Fruit fly (Drosophila melanogaster) whole organism, embryonic: ENCODE data around the gene CG31729.

Source experiments
- Asciz ChIP-seq: fragments of 200-800 bp; sonication (Bioruptor generic); optimal IDR thresholded peaks from 2 replicates; lab custom pipeline; 2017; ENCODE audit warnings: missing biosample characterization, mild to moderate bottlenecking, missing genetic modification characterization, missing genetic modification reagents
- Atf3 ChIP-seq: fragments of 200-800 bp; sonication (Bioruptor generic); optimal IDR thresholded peaks from 3 replicates; lab custom pipeline; 2016; ENCODE audit warnings: missing biosample characterization, missing genetic modification characterization
- Awh ChIP-seq: fragments of 200-800 bp; sonication (Bioruptor generic); IDR thresholded peaks from 2 replicates; pipeline ENCODE4, ENCODE4 v1.3.6; 2022; ENCODE audit warnings: missing biosample characterization, missing genetic modification characterization
- BtbVII ChIP-seq: fragments of 200-800 bp; sonication (Bioruptor generic); optimal IDR thresholded peaks from 3 replicates; lab custom pipeline; 2017; ENCODE audit warnings: missing biosample characterization, mild to moderate bottlenecking, missing genetic modification characterization
- CG10543 ChIP-seq: fragments of 200-800 bp; sonication (Bioruptor generic); optimal IDR thresholded peaks from 3 replicates; lab custom pipeline; 2017; ENCODE audit warnings: missing biosample characterization, mild to moderate bottlenecking, missing genetic modification characterization, moderate library complexity
- CG10654 ChIP-seq: fragments of 200-800 bp; sonication (Bioruptor generic); optimal IDR thresholded peaks from 2 replicates; lab custom pipeline; 2016; ENCODE audit warnings: missing biosample characterization, missing genetic modification characterization
- CG11093 ChIP-seq: fragments of 200-800 bp; sonication (Bioruptor generic); IDR thresholded peaks from 3 replicates; pipeline ENCODE4 v1.3.6; 2022; ENCODE audit warnings: missing biosample characterization, missing genetic modification characterization
- CG11247 ChIP-seq: fragments of 200-800 bp; sonication (Bioruptor generic); IDR thresholded peaks from 2 replicates; pipeline ENCODE4 v1.3.6; 2022; ENCODE audit warnings: missing biosample characterization, missing genetic modification characterization
- CG13287 ChIP-seq: fragments of 200-800 bp; sonication (Bioruptor generic); IDR thresholded peaks from 2 replicates; pipeline ENCODE4 v1.3.6; 2022; ENCODE audit warnings: missing biosample characterization, missing genetic modification characterization; ENCODE audit not compliant: partially characterized antibody
- CG14667 ChIP-seq: fragments of 200-800 bp; sonication (Bioruptor generic); IDR thresholded peaks from 2 replicates; pipeline ENCODE4 v1.3.6; 2022; ENCODE audit warnings: missing biosample characterization, missing genetic modification characterization
- CG16813 ChIP-seq: fragments of 200-800 bp; sonication (Bioruptor generic); IDR thresholded peaks from 3 replicates; pipeline ENCODE4 v1.3.6; 2022; ENCODE audit warnings: missing biosample characterization, missing genetic modification characterization; ENCODE audit not compliant: partially characterized antibody
- CG17912 ChIP-seq: fragments of 200-800 bp; sonication (Bioruptor generic); optimal IDR thresholded peaks from 2 replicates; lab custom pipeline; 2018; ENCODE audit warnings: missing biosample characterization, mild to moderate bottlenecking, missing genetic modification characterization
- CG2889 ChIP-seq: fragments of 200-800 bp; sonication (Bioruptor generic); IDR thresholded peaks from 3 replicates; pipeline ENCODE4 v1.3.6; 2022; ENCODE audit warnings: missing biosample characterization, missing genetic modification characterization
- CG30431 ChIP-seq: fragments of 200-800 bp; sonication (Bioruptor generic); optimal IDR thresholded peaks from 2 replicates; lab custom pipeline; 2017; ENCODE audit warnings: missing biosample characterization, missing genetic modification characterization
- CG31365 ChIP-seq: fragments of 200-800 bp; sonication (Bioruptor generic); optimal IDR thresholded peaks from 2 replicates; lab custom pipeline; 2018; ENCODE audit warnings: missing biosample characterization, mild to moderate bottlenecking, missing genetic modification characterization
- CG33557 ChIP-seq: fragments of 200-800 bp; sonication (Bioruptor generic); optimal IDR thresholded peaks from 2 replicates; lab custom pipeline; 2019; ENCODE audit warnings: missing biosample characterization, mild to moderate bottlenecking, missing genetic modification characterization, moderate library complexity
- CG42726 ChIP-seq: fragments of 200-800 bp; sonication (Bioruptor generic); IDR thresholded peaks from 2 replicates; pipeline ENCODE4 v1.3.6; 2022; ENCODE audit warnings: missing biosample characterization, missing genetic modification characterization; ENCODE audit not compliant: partially characterized antibody
- CG4328 ChIP-seq: fragments of 200-800 bp; sonication (Bioruptor generic); optimal IDR thresholded peaks from 3 replicates; lab custom pipeline; 2017; ENCODE audit warnings: missing biosample characterization, missing genetic modification reagents, missing genetic modification characterization
- CG4424 ChIP-seq: fragments of 200-800 bp; sonication (Bioruptor generic); optimal IDR thresholded peaks from 3 replicates; lab custom pipeline; 2016; ENCODE audit warnings: missing biosample characterization, missing genetic modification characterization
- CG5245 ChIP-seq: fragments of 200-800 bp; sonication (Bioruptor generic); optimal IDR thresholded peaks from 3 replicates; lab custom pipeline; 2016; ENCODE audit warnings: missing biosample characterization, missing genetic modification characterization
- CG6854 ChIP-seq: fragments of 200-800 bp; sonication (Bioruptor generic); optimal IDR thresholded peaks from 3 replicates; lab custom pipeline; 2017; ENCODE audit warnings: missing biosample characterization, mild to moderate bottlenecking, missing genetic modification characterization
- CG8388 ChIP-seq: fragments of 200-800 bp; sonication (Bioruptor generic); optimal IDR thresholded peaks from 2 replicates; lab custom pipeline; 2019; ENCODE audit warnings: missing biosample characterization, mild to moderate bottlenecking, missing genetic modification characterization, moderate library complexity
- CG9437 ChIP-seq: fragments of 200-800 bp; sonication (Bioruptor generic); optimal IDR thresholded peaks from 2 replicates; lab custom pipeline; 2018; ENCODE audit warnings: missing biosample characterization, mild to moderate bottlenecking, missing genetic modification characterization
- CTCF ChIP-seq: fragments of 200-800 bp; sonication (Bioruptor generic); optimal IDR thresholded peaks from 2 replicates; lab custom pipeline; 2017; ENCODE audit warnings: missing biosample characterization, mild to moderate bottlenecking, missing genetic modification characterization, moderate library complexity
- Dbx ChIP-seq: fragments of 200-800 bp; sonication (Bioruptor generic); IDR thresholded peaks from 3 replicates; pipeline ENCODE4 v1.3.6; 2022; ENCODE audit warnings: missing biosample characterization, missing genetic modification characterization
- Dref ChIP-seq: fragments of 200-800 bp; sonication (Bioruptor generic); IDR thresholded peaks from 2 replicates; pipeline ENCODE4 v1.3.6; 2022; ENCODE audit warnings: missing biosample characterization, missing genetic modification characterization
- E2f2 ChIP-seq: fragments of 200-800 bp; sonication (Bioruptor generic); IDR thresholded peaks from 2 replicates; pipeline ENCODE4 v1.3.6; 2022; ENCODE audit warnings: missing biosample characterization, missing genetic modification characterization
- Ets97D ChIP-seq: fragments of 200-800 bp; sonication (Bioruptor generic); optimal IDR thresholded peaks from 3 replicates; lab custom pipeline; 2016; ENCODE audit warnings: missing biosample characterization, missing genetic modification characterization
- HmgZ ChIP-seq: fragments of 200-800 bp; sonication (Bioruptor generic); optimal IDR thresholded peaks from 2 replicates; lab custom pipeline; 2018; ENCODE audit warnings: missing biosample characterization, mild to moderate bottlenecking, missing genetic modification characterization
- Myb ChIP-seq: fragments of 200-800 bp; sonication (Bioruptor generic); optimal IDR thresholded peaks from 2 replicates; lab custom pipeline; 2016; ENCODE audit warnings: missing biosample characterization, missing genetic modification characterization
- amos ChIP-seq: fragments of 200-800 bp; sonication (Bioruptor generic); IDR thresholded peaks from 2 replicates; pipeline ENCODE4 v1.3.6; 2022; ENCODE audit warnings: missing biosample characterization, missing genetic modification characterization; ENCODE audit not compliant: partially characterized antibody
- chn ChIP-seq: fragments of 200-800 bp; sonication (Bioruptor generic); optimal IDR thresholded peaks from 2 replicates; lab custom pipeline; 2016; ENCODE audit warnings: missing biosample characterization, missing genetic modification characterization
- crc ChIP-seq: fragments of 200-800 bp; sonication (Bioruptor generic); optimal IDR thresholded peaks from 2 replicates; lab custom pipeline; 2016; ENCODE audit warnings: missing biosample characterization, missing genetic modification characterization
- cwo ChIP-seq: fragments of 200-800 bp; sonication (Bioruptor generic); optimal IDR thresholded peaks from 3 replicates; lab custom pipeline; 2017; ENCODE audit warnings: missing biosample characterization, missing genetic modification characterization, mild to moderate bottlenecking, moderate library complexity, missing genetic modification reagents
- dan ChIP-seq: fragments of 200-800 bp; sonication (Bioruptor generic); IDR thresholded peaks from 2 replicates; pipeline ENCODE4 v1.3.6; 2022; ENCODE audit warnings: missing biosample characterization, missing genetic modification characterization
- ftz-f1 ChIP-seq: fragments of 200-800 bp; sonication (Bioruptor generic); optimal IDR thresholded peaks from 2 replicates; lab custom pipeline; 2016; ENCODE audit warnings: missing biosample characterization, missing genetic modification characterization
- gcm ChIP-seq: fragments of 200-800 bp; sonication (Bioruptor generic); optimal IDR thresholded peaks from 2 replicates; lab custom pipeline; 2019; ENCODE audit warnings: missing biosample characterization, mild to moderate bottlenecking, missing genetic modification characterization, moderate library complexity
- gt ChIP-seq: fragments of 200-800 bp; sonication (Bioruptor generic); IDR thresholded peaks from 2 replicates; pipeline ENCODE4 v1.3.6; 2022; ENCODE audit warnings: missing biosample characterization, missing genetic modification characterization
- inv ChIP-seq: fragments of 200-800 bp; sonication (Bioruptor generic); IDR thresholded peaks from 2 replicates; pipeline ENCODE4 v1.3.6; 2022; ENCODE audit warnings: missing biosample characterization, missing genetic modification characterization; ENCODE audit not compliant: partially characterized antibody
- kay ChIP-seq: fragments of 200-800 bp; sonication (Bioruptor generic); optimal IDR thresholded peaks from 2 replicates; lab custom pipeline; 2016; ENCODE audit warnings: missing biosample characterization, missing genetic modification characterization
- nau ChIP-seq: fragments of 200-800 bp; sonication (Bioruptor generic); optimal IDR thresholded peaks from 3 replicates; lab custom pipeline; 2017; ENCODE audit warnings: missing biosample characterization, mild to moderate bottlenecking, missing genetic modification characterization, missing genetic modification reagents
- onecut ChIP-seq: fragments of 200-800 bp; sonication (Bioruptor generic); IDR thresholded peaks from 2 replicates; pipeline ENCODE4 v1.3.6; 2022; ENCODE audit warnings: missing biosample characterization, missing genetic modification characterization
- phol ChIP-seq: fragments of 200-800 bp; sonication (Bioruptor generic); optimal IDR thresholded peaks from 3 replicates; lab custom pipeline; 2018; ENCODE audit warnings: missing biosample characterization, mild to moderate bottlenecking, missing genetic modification characterization, moderate library complexity
- run ChIP-seq: fragments of 200-800 bp; sonication (Bioruptor generic); optimal IDR thresholded peaks from 3 replicates; lab custom pipeline; 2018; ENCODE audit warnings: missing biosample characterization, mild to moderate bottlenecking, missing genetic modification characterization
- scrt ChIP-seq: fragments of 200-800 bp; sonication (Bioruptor generic); optimal IDR thresholded peaks from 2 replicates; lab custom pipeline; 2018; ENCODE audit warnings: missing biosample characterization, mild to moderate bottlenecking, missing genetic modification characterization, moderate library complexity
- tin ChIP-seq: fragments of 200-800 bp; sonication (Bioruptor generic); optimal IDR thresholded peaks from 3 replicates; lab custom pipeline; 2016; ENCODE audit warnings: missing biosample characterization, missing genetic modification characterization
- toy ChIP-seq: fragments of 200-800 bp; sonication (Bioruptor generic); IDR thresholded peaks from 2 replicates; pipeline ENCODE4 v1.3.6; 2022; ENCODE audit warnings: missing biosample characterization, missing genetic modification characterization
- wor ChIP-seq: fragments of 200-800 bp; sonication (Bioruptor generic); IDR thresholded peaks from 2 replicates; pipeline ENCODE4 v1.3.6; 2022; ENCODE audit warnings: missing biosample characterization, missing genetic modification characterization
- yki ChIP-seq: fragments of >200 bp; optimal IDR thresholded peaks from 3 replicates; lab custom pipeline; 2018

Gene CG31729

DNA sequence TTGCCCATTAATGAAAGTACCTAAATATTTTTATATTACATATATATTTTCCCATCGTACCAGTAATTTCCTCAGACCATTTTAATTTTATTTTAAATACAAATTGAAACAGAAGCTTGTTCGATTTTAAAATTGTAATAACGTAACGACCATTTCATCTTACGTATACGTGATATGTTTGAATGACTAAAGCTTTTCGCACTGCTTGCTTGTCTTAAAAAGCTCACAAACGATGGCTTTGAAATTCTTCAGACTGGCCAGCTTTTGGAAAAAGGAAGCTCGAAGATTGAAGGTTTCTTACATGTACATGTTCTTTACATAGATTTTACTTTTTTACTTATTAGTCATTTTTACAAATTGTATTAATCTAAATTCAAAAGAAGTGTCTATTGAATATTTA lies 42.9 kb downstream of the CG31729 start:
- TF ChIP-seq amos (GFP tag; lab: Robert Waterston, UW) (peak; percentile 28; the same call in 1 of the 2 replicates), Atf3 (GFP tag; lab: Kevin White, UChicago) (no peak), kay (no peak), Ets97D (GFP tag; lab: Kevin White, UChicago) (no peak), CG4328 (no peak), cwo (GFP tag; lab: Kevin White, UChicago) (no peak), CG30431 (GFP tag; lab: Kevin White, UChicago) (no peak), CG17912 (no peak), BtbVII (GFP tag; lab: Kevin White, UChicago) (no peak), CG13287 (GFP tag; lab: Robert Waterston, UW) (peak; percentile 33; the same call in 1 of the 2 replicates), wor (GFP tag; lab: Robert Waterston, UW) (no peak), ftz-f1 (GFP tag; lab: Kevin White, UChicago) (peak; percentile 13), tin (GFP tag; lab: Kevin White, UChicago) (no peak), gt (GFP tag; lab: Robert Waterston, UW) (no peak), CG31365 (tag; lab: Kevin White, UChicago) (peak; percentile 73), chn (GFP tag; lab: Kevin White, UChicago) (no peak), CG42726 (no peak), CG10654 (GFP tag; lab: Kevin White, UChicago) (no peak), CG33557 (no peak), CG4424 (GFP tag; lab: Kevin White, UChicago) (no peak), nau (GFP tag; lab: Kevin White, UChicago) (no peak), CG9437 (GFP tag; lab: Kevin White, UChicago) (peak; percentile 99), CG2889 (GFP tag; lab: Robert Waterston, UW) (no peak), yki (lab: Kevin White, UChicago) (no peak), CG5245 (GFP tag; lab: Kevin White, UChicago) (no peak), Myb (GFP tag; lab: Kevin White, UChicago) (peak; percentile 80), CG8388 (GFP tag; lab: Kevin White, UChicago) (no peak), CTCF (GFP tag; lab: Kevin White, UChicago) (peak; percentile 57), Dbx (GFP tag; lab: Robert Waterston, UW) (no peak), Dref (GFP tag; lab: Robert Waterston, UW) (no peak)

DNA sequence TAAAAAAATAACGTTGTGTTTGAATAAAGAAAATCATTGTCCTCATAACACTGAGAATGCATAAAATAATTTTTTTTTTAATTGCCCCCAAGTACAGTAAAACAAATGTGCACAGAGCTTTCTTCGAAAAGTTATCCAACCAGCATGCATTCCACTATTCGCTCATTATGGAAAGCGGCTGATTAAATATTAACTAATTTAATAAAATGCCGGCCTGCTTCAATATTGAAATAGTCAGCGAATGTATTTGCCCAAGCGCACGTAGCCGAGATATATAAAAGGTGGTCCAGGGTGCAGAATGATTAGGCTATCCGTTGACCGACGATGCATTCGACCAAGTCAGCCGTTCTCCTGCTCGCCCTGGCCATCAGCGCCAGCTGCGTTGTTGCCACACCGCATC lies 57.7 kb downstream of the CG31729 start, which contains the start of gene CG16826:
Gene CG16826 (plus strand): TSS at position 301 of the 400 bp plus-strand sequence.
- no peak for TF ChIP-seq crc (GFP tag; lab: Kevin White, UChicago)
- TF ChIP-seq CG11093 (GFP tag; lab: Robert Waterston, UW) = no peak
- no peak for TF ChIP-seq CG11247 (GFP tag; lab: Robert Waterston, UW)
- no peak for TF ChIP-seq toy (GFP tag; lab: Robert Waterston, UW)
- no peak for TF ChIP-seq inv (GFP tag; lab: Robert Waterston, UW)
- TF ChIP-seq CG14667 (GFP tag; lab: Robert Waterston, UW) = no peak
- TF ChIP-seq CG16813 (GFP tag; lab: Robert Waterston, UW) = no peak

DNA sequence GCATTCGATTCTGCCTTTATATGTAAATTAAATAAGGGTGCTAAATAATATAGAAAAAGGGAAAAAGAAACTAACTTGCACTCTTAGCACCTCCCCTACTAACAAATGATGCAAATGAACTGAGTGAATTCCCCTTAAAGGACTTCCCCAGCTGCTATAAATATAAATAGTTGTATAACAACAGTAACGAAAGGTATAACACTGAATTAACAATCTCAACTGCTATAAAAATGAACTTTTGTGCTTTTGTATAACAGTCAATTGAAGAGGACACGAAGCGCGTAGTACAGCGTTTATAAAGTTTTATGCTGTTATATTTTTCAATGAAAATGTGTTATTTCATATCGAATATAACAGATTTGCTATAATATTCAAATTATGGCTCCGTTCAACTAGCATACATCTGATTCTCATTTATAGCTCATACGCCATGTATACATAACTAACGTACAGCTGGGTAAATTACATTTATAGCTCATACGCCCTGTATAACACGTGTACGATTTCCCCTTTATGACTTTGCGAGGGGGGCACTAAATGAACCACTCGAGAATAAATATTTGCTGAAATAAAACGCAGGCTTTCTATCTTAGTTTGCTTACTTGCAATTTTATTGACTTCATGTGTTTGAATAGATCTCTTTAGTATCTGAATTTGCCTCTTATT lies 59.6 kb downstream of the CG31729 start:
- peak; percentile 23 for TF ChIP-seq CG6854 (GFP tag; lab: Kevin White, UChicago)
- no peak for TF ChIP-seq run (tag; lab: Kevin White, UChicago)
- TF ChIP-seq onecut (GFP tag; lab: Robert Waterston, UW) = no peak
- no peak for TF ChIP-seq HmgZ (tag; lab: Kevin White, UChicago)
- no peak for TF ChIP-seq phol
- TF ChIP-seq gcm (GFP tag; lab: Kevin White, UChicago) = no peak
- TF ChIP-seq Asciz (GFP tag; lab: Kevin White, UChicago) = peak; percentile 35
- no peak for TF ChIP-seq CG33557
- peak; percentile 1 for TF ChIP-seq CG9437 (GFP tag; lab: Kevin White, UChicago)
- 0 out of 2 replicates have a peak, but pooled peaks have one; percentile 17 for TF ChIP-seq Awh (GFP tag; lab: Robert Waterston, UW)
- TF ChIP-seq CG10543 (GFP tag; lab: Kevin White, UChicago) = no peak
- no peak for TF ChIP-seq dan (GFP tag; lab: Robert Waterston, UW)
- TF ChIP-seq E2f2 (GFP tag; lab: Robert Waterston, UW) = no peak
- TF ChIP-seq scrt (GFP tag; lab: Kevin White, UChicago) = no peak
- peak; percentile 47 for TF ChIP-seq CTCF (GFP tag; lab: Kevin White, UChicago)
- TF ChIP-seq Myb (GFP tag; lab: Kevin White, UChicago) = no peak
